Fruit fly (Drosophila melanogaster): ENCODE results near the gene Wnt4.
A peak's percentile ranks its signal among the peaks of the same experiment; 100 is the strongest.

Wnt4 gene

DNA sequence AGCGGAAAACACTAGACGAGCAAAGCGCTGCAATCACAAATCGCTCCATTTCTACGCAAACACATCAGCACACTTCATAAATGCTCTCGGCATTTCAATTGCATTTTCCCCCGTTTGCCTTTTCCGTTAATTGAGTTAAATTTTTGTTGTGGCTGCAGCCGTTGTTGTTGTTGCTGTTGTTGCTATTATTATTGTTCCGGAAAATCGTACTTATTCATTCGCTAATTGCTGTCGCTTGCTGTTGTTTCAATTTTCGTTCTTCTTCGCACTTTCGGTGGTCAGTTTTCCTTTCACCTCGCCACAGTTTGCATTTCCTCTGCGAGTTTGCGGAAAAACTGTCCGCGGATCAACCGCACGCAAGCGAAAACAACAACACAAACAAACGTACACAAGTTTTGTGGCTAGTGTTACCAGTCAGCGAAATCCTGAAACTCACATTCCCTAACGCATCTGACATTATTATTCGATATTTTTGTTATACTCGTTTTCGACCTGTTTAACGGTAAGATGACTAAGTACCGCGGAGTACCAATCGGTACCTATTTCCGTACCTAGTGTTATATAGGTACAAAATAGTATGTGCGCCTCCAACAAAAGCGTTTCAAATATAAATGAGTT lies 57.2 kb downstream of the Wnt4 start, which contains the start of gene CG13784 (continued):
- peak; percentile 83 for TF ChIP-seq HLHmδ (GFP tag; optimal IDR thresholded peaks at IDR 0.05)
- TF ChIP-seq Lpt (GFP tag; optimal IDR thresholded peaks at IDR 0.05): no peak
- TF ChIP-seq run (tag; optimal IDR thresholded peaks at IDR 0.05): peak; percentile 13
- TF ChIP-seq kah (GFP tag; optimal IDR thresholded peaks at IDR 0.05): no peak
- peak; percentile 61 for TF ChIP-seq lab (GFP tag; optimal IDR thresholded peaks at IDR 0.05)
- TF ChIP-seq inv (GFP tag; IDR thresholded peaks at IDR 0.05; ENCODE audit: partially characterized antibody): peak; percentile 19; the same call in 1 of the 2 replicates
- TF ChIP-seq cwo (GFP tag; optimal IDR thresholded peaks at IDR 0.05): no peak
- TF ChIP-seq tx (GFP tag; optimal IDR thresholded peaks at IDR 0.05): no peak
- TF ChIP-seq CG13424 (tag; optimal IDR thresholded peaks at IDR 0.05): peak; percentile 45
- peak; percentile 42 for TF ChIP-seq CG11723 (GFP tag; optimal IDR thresholded peaks at IDR 0.05)
- no peak for TF ChIP-seq CG1792 (GFP tag; optimal IDR thresholded peaks at IDR 0.05)
- TF ChIP-seq Aef1 (GFP tag; IDR thresholded peaks at IDR 0.05): peak; percentile 70
- no peak for TF ChIP-seq CkIIα-i1 (GFP tag; IDR thresholded peaks at IDR 0.05)
- no peak for TF ChIP-seq CG31388 (GFP tag; optimal IDR thresholded peaks at IDR 0.05)
- TF ChIP-seq Optix (GFP tag; IDR thresholded peaks at IDR 0.05): 0 out of 3 replicates have a peak, but pooled peaks have one; percentile 26
- TF ChIP-seq cato (GFP tag; optimal IDR thresholded peaks at IDR 0.05; ENCODE audit: borderline replicate concordance): no peak
- TF ChIP-seq pzg (GFP tag; optimal IDR thresholded peaks at IDR 0.05): peak; percentile 94
- TF ChIP-seq CG17328 (GFP tag; IDR thresholded peaks at IDR 0.05): peak; percentile 21; the same call in 1 of the 2 replicates
- no peak for TF ChIP-seq tll (GFP tag; optimal IDR thresholded peaks at IDR 0.05)
- TF ChIP-seq MTF-1 (GFP tag; optimal IDR thresholded peaks at IDR 0.05; ENCODE audit: borderline replicate concordance): peak; percentile 72
- no peak for TF ChIP-seq Antp (GFP tag; optimal IDR thresholded peaks at IDR 0.05)
- peak; percentile 22 for TF ChIP-seq Sin3A (optimal IDR thresholded peaks at IDR 0.05)
- TF ChIP-seq pan (optimal IDR thresholded peaks at IDR 0.05): no peak
- TF ChIP-seq pan (GFP tag; optimal IDR thresholded peaks at IDR 0.05 in 1 of 2, IDR thresholded peaks at IDR 0.05 in 1 of 2): no peak
- peak; percentile 53; the same call in 2 of the 3 replicates for TF ChIP-seq CG16813 (GFP tag; IDR thresholded peaks at IDR 0.05; ENCODE audit: partially characterized antibody)
- peak in 1 of 2 experiments; percentile 39 for TF ChIP-seq bsh (GFP tag; optimal IDR thresholded peaks at IDR 0.05)
- TF ChIP-seq pb (GFP tag; optimal IDR thresholded peaks at IDR 0.05): peak; percentile 0
- TF ChIP-seq Bdp1 (GFP tag; optimal IDR thresholded peaks at IDR 0.05): peak; percentile 1
- no peak for TF ChIP-seq Hr39 (optimal IDR thresholded peaks at IDR 0.05)
- peak; percentile 14 for TF ChIP-seq CG17359 (tag; optimal IDR thresholded peaks at IDR 0.05)
- peak; percentile 75 for TF ChIP-seq CHES-1-like (GFP tag; optimal IDR thresholded peaks at IDR 0.05)
- TF ChIP-seq kni (GFP tag; optimal IDR thresholded peaks at IDR 0.05): peak; percentile 23
- peak in 1 of 2 experiments; percentile 32 for TF ChIP-seq Eip74EF (GFP tag; optimal IDR thresholded peaks at IDR 0.05)
- no peak for TF ChIP-seq fu2 (GFP tag; optimal IDR thresholded peaks at IDR 0.05)
- no peak for TF ChIP-seq so (GFP tag; IDR thresholded peaks at IDR 0.05)
- TF ChIP-seq fd3F (GFP tag; optimal IDR thresholded peaks at IDR 0.05): peak; percentile 6
- peak; percentile 74 for TF ChIP-seq rib (GFP tag; IDR thresholded peaks at IDR 0.05)
- no peak for TF ChIP-seq CG9817 (tag; optimal IDR thresholded peaks at IDR 0.05)
- TF ChIP-seq CG10654 (GFP tag; optimal IDR thresholded peaks at IDR 0.05): no peak
- TF ChIP-seq CG11695 (GFP tag; IDR thresholded peaks at IDR 0.05): peak; percentile 23; the same call in 1 of the 3 replicates
- no peak for TF ChIP-seq bigmax (GFP tag; optimal IDR thresholded peaks at IDR 0.05)
- no peak for TF ChIP-seq ro (GFP tag; IDR thresholded peaks at IDR 0.05)
- TF ChIP-seq al (GFP tag; IDR thresholded peaks at IDR 0.05): 0 out of 2 replicates have a peak, but pooled peaks have one; percentile 25
- TF ChIP-seq CG17568 (GFP tag; optimal IDR thresholded peaks at IDR 0.05): no peak
- no peak for TF ChIP-seq CG12769 (tag; optimal IDR thresholded peaks at IDR 0.05)
- TF ChIP-seq crc (GFP tag; optimal IDR thresholded peaks at IDR 0.05): no peak
- TF ChIP-seq Ptx1 (GFP tag; IDR thresholded peaks at IDR 0.05): no peak
- TF ChIP-seq CG9609 (GFP tag; optimal IDR thresholded peaks at IDR 0.05): no peak
- no peak for TF ChIP-seq da (GFP tag; optimal IDR thresholded peaks at IDR 0.05)
- TF ChIP-seq Ada2b (GFP tag; IDR thresholded peaks at IDR 0.05): 0 out of 2 replicates have a peak, but pooled peaks have one; percentile 11

Data from whole organism, embryonic.